Worm (Caenorhabditis elegans) whole organism, midembryonic: ENCODE results near the gene sra-28.

Source experiments
- T22C8.4 ChIP-seq: fragments of 200-800 bp; sonication (Bioruptor generic); IDR thresholded peaks from 2 replicates; pipeline ENCODE4 v1.3.6; 2022; ENCODE audit warnings: missing genetic modification characterization, missing compliant biosample characterization
- cog-1 ChIP-seq: sonication (generic microtip); optimal IDR thresholded peaks from 2 replicates; lab custom pipeline; 2016; ENCODE audit warnings: missing genetic modification characterization, missing compliant biosample characterization
- flt-1 ChIP-seq: fragments of 200-800 bp; sonication (Bioruptor generic); IDR thresholded peaks from 2 replicates; pipeline ENCODE4 v1.3.6; 2022; ENCODE audit warnings: missing genetic modification characterization, missing compliant biosample characterization
- klf-2 ChIP-seq: fragments of 200-800 bp; sonication (Bioruptor generic); conservative IDR thresholded peaks from 2 replicates; pipeline ENCODE4 v1.3.6; 2022; ENCODE audit warnings: missing genetic modification reagents, missing genetic modification characterization, missing compliant biosample characterization
- med-1 ChIP-seq: sonication (generic microtip); optimal IDR thresholded peaks from 2 replicates; lab custom pipeline; 2017; ENCODE audit warnings: missing genetic modification characterization, mild to moderate bottlenecking, missing compliant biosample characterization, antibody characterized with exemption, missing genetic modification reagents; ENCODE audit not compliant: insufficient read depth
- ref-1 ChIP-seq: fragments of 200-800 bp; sonication (Bioruptor generic); conservative IDR thresholded peaks from 2 replicates; pipeline ENCODE4 v1.3.6; 2022; ENCODE audit warnings: missing genetic modification reagents, missing genetic modification characterization, missing compliant biosample characterization
- ztf-29 ChIP-seq: fragments of 200-800 bp; sonication (Bioruptor generic); IDR thresholded peaks from 2 replicates; pipeline ENCODE4 v1.3.6; 2022; ENCODE audit warnings: missing genetic modification reagents, missing genetic modification characterization, missing compliant biosample characterization

DNA sequence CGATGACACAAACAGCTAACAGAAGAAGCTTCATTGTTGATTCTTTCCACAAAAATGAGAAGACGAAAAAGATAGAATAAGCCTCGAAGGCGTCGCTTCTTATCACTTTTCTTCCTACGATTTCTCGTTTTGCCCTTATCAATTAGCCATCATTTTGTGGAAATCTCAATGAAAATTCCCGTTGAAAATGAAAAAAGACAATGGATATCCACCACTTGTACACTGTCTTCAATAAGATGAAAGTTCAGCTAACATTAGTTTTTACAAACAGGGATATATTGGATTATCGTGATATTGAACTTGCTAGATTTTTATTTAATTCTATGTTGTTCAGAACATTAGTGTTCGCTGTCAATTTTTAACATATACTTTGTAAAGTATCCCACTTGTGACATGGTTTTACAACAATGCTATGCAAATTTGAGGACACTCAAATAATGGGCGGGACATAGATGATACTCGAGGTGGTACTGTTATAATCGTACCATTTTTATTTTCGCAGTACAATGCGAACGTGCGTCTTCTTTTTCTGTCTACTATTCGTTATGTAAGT lies 6.9 kb downstream of the sra-28 start, which contains the start of the genes F18C5.5 and F18C5.9:
- TF ChIP-seq flt-1 (GFP tag; lab: Robert Waterston, UW) (no peak), ref-1 (GFP tag; lab: Robert Waterston, UW) (no peak), klf-2 (GFP tag; lab: Robert Waterston, UW) (no peak), T22C8.4 (no peak), cog-1 (tag; lab: Kevin White, UChicago) (no peak), med-1 (no peak), ztf-29 (GFP tag; lab: Robert Waterston, UW) (no peak)
